Fruit fly (Drosophila melanogaster) whole organism, embryonic: ENCODE results near the gene lbl.

Source experiments
- Blimp-1 ChIP-seq: fragments of 200-800 bp; sonication (Bioruptor generic); optimal IDR thresholded peaks from 3 replicates; lab custom pipeline; 2018; ENCODE audit warnings: missing biosample characterization, missing genetic modification characterization, mild to moderate bottlenecking, moderate library complexity, missing genetic modification reagents
- CG10147 ChIP-seq: fragments of 200-800 bp; sonication (Bioruptor generic); optimal IDR thresholded peaks from 2 replicates; lab custom pipeline; 2019; ENCODE audit warnings: missing biosample characterization, mild to moderate bottlenecking, missing genetic modification characterization, moderate library complexity
- CG10959 ChIP-seq: fragments of 200-800 bp; sonication (Bioruptor generic); IDR thresholded peaks from 2 replicates; pipeline ENCODE4 v1.3.6; 2022; ENCODE audit warnings: missing biosample characterization, missing genetic modification characterization
- CG13775 ChIP-seq: fragments of 200-800 bp; sonication (Bioruptor generic); optimal IDR thresholded peaks from 3 replicates; lab custom pipeline; 2017; ENCODE audit warnings: missing biosample characterization, mild to moderate bottlenecking, missing genetic modification characterization
- CG14050 ChIP-seq: fragments of 200-800 bp; sonication (Bioruptor generic); IDR thresholded peaks from 3 replicates; pipeline ENCODE4 v1.3.6; 2022; ENCODE audit warnings: missing biosample characterization, missing genetic modification characterization
- CG15011 ChIP-seq: fragments of 200-800 bp; sonication (Bioruptor generic); optimal IDR thresholded peaks from 3 replicates; lab custom pipeline; 2018; ENCODE audit warnings: missing biosample characterization, mild to moderate bottlenecking, missing genetic modification characterization
- CG15696 ChIP-seq: fragments of 200-800 bp; sonication (Bioruptor generic); optimal IDR thresholded peaks from 2 replicates; lab custom pipeline; 2019; ENCODE audit warnings: missing biosample characterization, mild to moderate bottlenecking, missing genetic modification characterization, moderate library complexity
- CG16863 ChIP-seq: fragments of 200-800 bp; sonication (Bioruptor generic); optimal IDR thresholded peaks from 3 replicates; lab custom pipeline; 2016; ENCODE audit warnings: missing biosample characterization, missing genetic modification characterization
- CG18599 ChIP-seq: fragments of 200-800 bp; sonication (Bioruptor generic); optimal IDR thresholded peaks from 3 replicates; lab custom pipeline; 2017; ENCODE audit warnings: missing biosample characterization, missing genetic modification characterization, mild to moderate bottlenecking, moderate library complexity, missing genetic modification reagents
- CG3065 ChIP-seq: fragments of 200-800 bp; sonication (Bioruptor generic); optimal IDR thresholded peaks from 2 replicates; lab custom pipeline; 2016; ENCODE audit warnings: missing biosample characterization, missing genetic modification characterization
- CG34224 ChIP-seq: fragments of 200-800 bp; sonication (Bioruptor generic); IDR thresholded peaks from 3 replicates; pipeline ENCODE4 v1.3.6; 2022; ENCODE audit warnings: missing biosample characterization, missing genetic modification characterization; ENCODE audit not compliant: partially characterized antibody
- CG4282 ChIP-seq: fragments of 200-800 bp; sonication (Bioruptor generic); optimal IDR thresholded peaks from 2 replicates; lab custom pipeline; 2016; ENCODE audit warnings: missing biosample characterization, missing genetic modification characterization
- CG4328 ChIP-seq: fragments of 200-800 bp; sonication (Bioruptor generic); optimal IDR thresholded peaks from 3 replicates; lab custom pipeline; 2017; ENCODE audit warnings: missing biosample characterization, missing genetic modification reagents, missing genetic modification characterization
- CG6272 ChIP-seq: fragments of 200-800 bp; sonication (Bioruptor generic); IDR thresholded peaks from 2 replicates; pipeline ENCODE4 v1.3.6; 2022; ENCODE audit warnings: missing biosample characterization, missing genetic modification characterization
- CG6854 ChIP-seq: fragments of 200-800 bp; sonication (Bioruptor generic); optimal IDR thresholded peaks from 3 replicates; lab custom pipeline; 2017; ENCODE audit warnings: missing biosample characterization, mild to moderate bottlenecking, missing genetic modification characterization
- CG9437 ChIP-seq: fragments of 200-800 bp; sonication (Bioruptor generic); optimal IDR thresholded peaks from 2 replicates; lab custom pipeline; 2018; ENCODE audit warnings: missing biosample characterization, mild to moderate bottlenecking, missing genetic modification characterization
- CG9609 ChIP-seq: fragments of 200-800 bp; sonication (Bioruptor generic); optimal IDR thresholded peaks from 3 replicates; lab custom pipeline; 2016; ENCODE audit warnings: missing biosample characterization, missing genetic modification characterization
- CoRest ChIP-seq: fragments of 200-800 bp; sonication (Bioruptor generic); optimal IDR thresholded peaks from 3 replicates; lab custom pipeline; 2018; ENCODE audit warnings: missing biosample characterization, mild to moderate bottlenecking, missing genetic modification characterization, moderate library complexity
- Deaf1 ChIP-seq: fragments of 200-800 bp; optimal IDR thresholded peaks from 3 replicates; lab custom pipeline; 2019; ENCODE audit warnings: missing biosample characterization, mild to moderate bottlenecking, missing genetic modification characterization, moderate library complexity
- Dll ChIP-seq: fragments of 200-800 bp; sonication (Bioruptor generic); IDR thresholded peaks from 4 replicates; pipeline ENCODE4 v1.3.6; 2022; ENCODE audit warnings: missing biosample characterization, missing genetic modification characterization; ENCODE audit not compliant: partially characterized antibody
- E2f1 ChIP-seq: fragments of 200-800 bp; sonication (Bioruptor generic); IDR thresholded peaks from 2 replicates; pipeline ENCODE4 v1.3.6; 2022; ENCODE audit warnings: missing biosample characterization, missing genetic modification characterization
- Ets65A ChIP-seq: fragments of 200-800 bp; sonication (Bioruptor generic); peaks from one replicate; lab custom pipeline; 2016; ENCODE audit warnings: missing biosample characterization, missing genetic modification characterization
- Ets97D ChIP-seq: fragments of 200-800 bp; sonication (Bioruptor generic); optimal IDR thresholded peaks from 3 replicates; lab custom pipeline; 2016; ENCODE audit warnings: missing biosample characterization, missing genetic modification characterization
- Hr3 ChIP-seq: fragments of 200-800 bp; sonication (Bioruptor generic); optimal IDR thresholded peaks from 3 replicates; lab custom pipeline; 2016; ENCODE audit warnings: missing biosample characterization, missing genetic modification characterization
- Hsf ChIP-seq: fragments of 200-800 bp; sonication (Bioruptor generic); optimal IDR thresholded peaks from 3 replicates; lab custom pipeline; 2016; ENCODE audit warnings: missing biosample characterization, missing genetic modification characterization
- Jarid2 ChIP-seq: fragments of 200-800 bp; sonication (Bioruptor generic); optimal IDR thresholded peaks from 3 replicates; lab custom pipeline; 2017; ENCODE audit warnings: mild to moderate bottlenecking, missing biosample characterization, missing genetic modification reagents, missing genetic modification characterization
- Lpt ChIP-seq: fragments of >200 bp; optimal IDR thresholded peaks from 2 replicates; lab custom pipeline; 2018; ENCODE audit warnings: missing biosample characterization, missing genetic modification characterization
- Med ChIP-seq: fragments of 200-800 bp; sonication (Bioruptor generic); peaks from one replicate; lab custom pipeline; 2016; ENCODE audit warnings: missing biosample characterization, missing genetic modification characterization, mild to moderate bottlenecking, inconsistent platforms, moderate library complexity
- Mrtf ChIP-seq: fragments of 200-800 bp; sonication (Bioruptor generic); IDR thresholded peaks from 3 replicates; pipeline ENCODE4 v1.3.6; 2022; ENCODE audit warnings: missing biosample characterization, missing genetic modification characterization
- Tbp ChIP-seq: fragments of >200 bp; optimal IDR thresholded peaks from 2 replicates; lab custom pipeline; 2018; ENCODE audit warnings: missing biosample characterization, missing genetic modification characterization
- Usf ChIP-seq: fragments of 200-800 bp; sonication (Bioruptor generic); optimal IDR thresholded peaks from 2 replicates; lab custom pipeline; 2017; ENCODE audit warnings: missing genotype, missing biosample characterization, missing genetic modification characterization
- ab ChIP-seq: fragments of 200-800 bp; sonication (Bioruptor generic); optimal IDR thresholded peaks from 2 replicates; lab custom pipeline; 2016; ENCODE audit warnings: missing biosample characterization, missing genetic modification characterization
- ara ChIP-seq: fragments of 200-800 bp; sonication (Bioruptor generic); IDR thresholded peaks from 2 replicates; pipeline ENCODE4 v1.3.6; 2022; ENCODE audit warnings: missing biosample characterization, missing genetic modification characterization
- bowl ChIP-seq: fragments of 200-800 bp; sonication (Bioruptor generic); IDR thresholded peaks from 2 replicates; pipeline ENCODE4 v1.3.6; 2022; ENCODE audit warnings: missing biosample characterization, missing genetic modification characterization
- crol ChIP-seq: fragments of 200-800 bp; sonication (Bioruptor generic); IDR thresholded peaks from 2 replicates; pipeline ENCODE4 v1.3.6; 2022; ENCODE audit warnings: missing biosample characterization, missing genetic modification characterization
- dati ChIP-seq: fragments of 200-800 bp; sonication (Bioruptor generic); IDR thresholded peaks from 2 replicates; pipeline ENCODE4 v1.3.6; 2022; ENCODE audit warnings: missing biosample characterization, missing genetic modification characterization
- gcm ChIP-seq: fragments of 200-800 bp; sonication (Bioruptor generic); optimal IDR thresholded peaks from 2 replicates; lab custom pipeline; 2019; ENCODE audit warnings: missing biosample characterization, mild to moderate bottlenecking, missing genetic modification characterization, moderate library complexity
- grn ChIP-seq: fragments of 200-800 bp; sonication (Bioruptor generic); optimal IDR thresholded peaks from 3 replicates; lab custom pipeline; 2017; ENCODE audit warnings: missing biosample characterization, missing genetic modification characterization
- hb ChIP-seq: fragments of 200-800 bp; sonication (Bioruptor generic); IDR thresholded peaks from 3 replicates; pipeline ENCODE4 v1.3.6; 2022; ENCODE audit warnings: missing biosample characterization, missing genetic modification characterization; ENCODE audit not compliant: partially characterized antibody
- hkb ChIP-seq, 2 experiments: fragments of 200-800 bp in 1 of 2; fragments of >200 bp in 1 of 2; sonication (Bioruptor generic) in 1 of 2; IDR thresholded peaks in 1 of 2; optimal IDR thresholded peaks in 1 of 2; 2 replicates each; pipeline versions ENCODE4 v1.3.6 to Lab custom; 2017 to 2022; ENCODE audit warnings: missing biosample characterization in 1 of 2, missing genetic modification characterization in 1 of 2
- hth ChIP-seq: fragments of >200 bp; optimal IDR thresholded peaks from 2 replicates; lab custom pipeline; 2017; ENCODE audit warnings: inconsistent platforms
- insv ChIP-seq, 2 experiments: fragments of 200-800 bp; sonication (Bioruptor generic); optimal IDR thresholded peaks; 3 replicates each; lab custom pipeline; 2016 to 2018; ENCODE audit warnings: missing biosample characterization in 2 of 2, missing genetic modification characterization in 2 of 2
- nom ChIP-seq: fragments of 200-800 bp; sonication (Bioruptor generic); optimal IDR thresholded peaks from 2 replicates; lab custom pipeline; 2017; ENCODE audit warnings: missing biosample characterization, missing genetic modification characterization, mild to moderate bottlenecking, moderate library complexity, missing genetic modification reagents
- oc ChIP-seq: fragments of 200-800 bp; sonication (Bioruptor generic); optimal IDR thresholded peaks from 2 replicates; lab custom pipeline; 2018; ENCODE audit warnings: missing biosample characterization, mild to moderate bottlenecking, missing genetic modification characterization, moderate library complexity
- pan ChIP-seq, 4 experiments: fragments of >200 bp in 3 of 4; fragments of 200-800 bp in 1 of 4; sonication (Bioruptor generic) in 1 of 4; optimal IDR thresholded peaks in 3 of 4; IDR thresholded peaks in 1 of 4; 2 replicates each; pipeline versions ENCODE4 v1.3.6 to Lab custom; 2017 to 2022; ENCODE audit warnings: missing biosample characterization in 2 of 4, missing genetic modification characterization in 2 of 4, mixed read lengths in 1 of 4
- shn ChIP-seq: fragments of 200-800 bp; sonication (Bioruptor generic); optimal IDR thresholded peaks from 3 replicates; lab custom pipeline; 2016; ENCODE audit warnings: missing biosample characterization, missing genetic modification characterization
- sqz ChIP-seq: fragments of 200-800 bp; sonication (Bioruptor generic); optimal IDR thresholded peaks from 3 replicates; lab custom pipeline; 2018; ENCODE audit warnings: missing biosample characterization, mild to moderate bottlenecking, missing genetic modification characterization
- tap ChIP-seq: fragments of 200-800 bp; optimal IDR thresholded peaks from 3 replicates; lab custom pipeline; 2019; ENCODE audit warnings: missing biosample characterization, mild to moderate bottlenecking, missing genetic modification characterization, moderate library complexity

Gene lbl

dm6 chr3R:21419258-21419657 is 14.7 kb downstream of the lbl start:
- TF ChIP-seq hkb (optimal IDR thresholded peaks at IDR 0.05; lab: Kevin White, UChicago): no peak
- no peak for TF ChIP-seq hkb (GFP tag; IDR thresholded peaks at IDR 0.05; lab: Robert Waterston, UW)
- peak; percentile 95 for TF ChIP-seq grn
- peak in 1 of 2 experiments; percentile 45 for TF ChIP-seq insv (GFP tag; optimal IDR thresholded peaks at IDR 0.05; lab: Kevin White, UChicago)

dm6 chr3R:21416888-21417287 is 17.0 kb downstream of the lbl start:
- TF ChIP-seq hth (lab: Kevin White, UChicago) (no peak), Hsf (no peak), Hr3 (no peak), CG34224 (GFP tag; lab: Robert Waterston, UW) (no peak), Ets97D (no peak), Mrtf (GFP tag; lab: Robert Waterston, UW) (no peak), oc (tag; lab: Kevin White, UChicago) (peak; percentile 60), tap (tag; lab: Kevin White, UChicago) (no peak), CG6854 (no peak), shn (GFP tag; lab: Kevin White, UChicago) (no peak), CG15696 (tag; lab: Kevin White, UChicago) (no peak), Usf (GFP tag; lab: Kevin White, UChicago) (no peak), CG4328 (GFP tag; lab: Kevin White, UChicago) (no peak), CoRest (tag; lab: Kevin White, UChicago) (no peak), CG16863 (no peak), CG4282 (GFP tag; lab: Kevin White, UChicago) (no peak), bowl (GFP tag; lab: Robert Waterston, UW) (no peak), Deaf1 (tag; lab: Kevin White, UChicago) (peak; percentile 28), Jarid2 (GFP tag; lab: Kevin White, UChicago) (no peak), sqz (no peak), nom (GFP tag; lab: Kevin White, UChicago) (no peak), Med (GFP tag; lab: Kevin White, UChicago) (peak; percentile 45), CG10959 (GFP tag; lab: Robert Waterston, UW) (no peak), CG6272 (no peak), pan (optimal IDR thresholded peaks at IDR 0.05; lab: Kevin White, UChicago) (no peak), pan (GFP tag; optimal IDR thresholded peaks at IDR 0.05 in 1 of 2, IDR thresholded peaks at IDR 0.05 in 1 of 2) (peak in 1 of 2 experiments; percentile 55), CG15011 (GFP tag; lab: Kevin White, UChicago) (no peak), Tbp (GFP tag; lab: Kevin White, UChicago) (no peak), CG3065 (GFP tag; lab: Kevin White, UChicago) (no peak), CG18599 (no peak), Dll (no peak), Ets65A (GFP tag; lab: Kevin White, UChicago) (peak; percentile 15), Lpt (GFP tag; lab: Kevin White, UChicago) (no peak), CG9437 (peak; percentile 62), ara (GFP tag; lab: Robert Waterston, UW) (no peak), gcm (GFP tag; lab: Kevin White, UChicago) (no peak), CG14050 (GFP tag; lab: Robert Waterston, UW) (no peak), Blimp-1 (peak; percentile 32), ab (no peak), dati (0 out of 2 replicates have a peak, but pooled peaks have one; percentile 27), E2f1 (GFP tag; lab: Robert Waterston, UW) (no peak), crol (0 out of 2 replicates have a peak, but pooled peaks have one; percentile 23), CG9609 (no peak), hb (no peak), CG10147 (GFP tag; lab: Kevin White, UChicago) (no peak), CG13775 (GFP tag; lab: Kevin White, UChicago) (no peak)
- TF ChIP-seq, all 482 proteins: peak for 9
